Worm (Caenorhabditis elegans) whole organism, L3 larva: ENCODE measurements around the gene nhr-91.

Source experiments
- R02D3.7 ChIP-seq: fragments of 150-350 bp; optimal IDR thresholded peaks from 2 replicates; lab custom pipeline; 2014; ENCODE audit warnings: missing biosample characterization, missing genetic modification characterization
- ZK546.5 ChIP-seq: sonication (generic microtip); optimal IDR thresholded peaks from 2 replicates; lab custom pipeline; 2017; ENCODE audit warnings: missing biosample characterization, missing genetic modification characterization
- eor-1 ChIP-seq, 2 experiments: fragments of 150-350 bp; optimal IDR thresholded peaks; 2 replicates each; lab custom pipeline; 2014 to 2018; ENCODE audit warnings: missing biosample characterization in 2 of 2, missing genetic modification characterization in 2 of 2
- fos-1 ChIP-seq: fragments of 150-350 bp; optimal IDR thresholded peaks from 2 replicates; lab custom pipeline; 2014; ENCODE audit warnings: missing biosample characterization, missing genetic modification characterization
- hmg-11 ChIP-seq: sonication (generic microtip); optimal IDR thresholded peaks from 2 replicates; lab custom pipeline; 2016; ENCODE audit warnings: missing genetic modification characterization, missing compliant biosample characterization
- jun-1 ChIP-seq: fragments of 150-350 bp; optimal IDR thresholded peaks from 2 replicates; lab custom pipeline; 2014; ENCODE audit warnings: missing biosample characterization, missing genetic modification reagents, missing genetic modification characterization
- lin-39 ChIP-seq: fragments of 150-350 bp; optimal IDR thresholded peaks from 2 replicates; lab custom pipeline; 2018; ENCODE audit warnings: missing biosample characterization, missing genetic modification reagents, missing genetic modification characterization
- mdl-1 ChIP-seq: fragments of 150-350 bp; optimal IDR thresholded peaks from 2 replicates; lab custom pipeline; 2014; ENCODE audit warnings: missing biosample characterization, missing genetic modification characterization
- nhr-12 ChIP-seq: fragments of 150-350 bp; optimal IDR thresholded peaks from 2 replicates; lab custom pipeline; 2014; ENCODE audit warnings: missing biosample characterization, missing genetic modification characterization
- zag-1 ChIP-seq: fragments of 150-350 bp; optimal IDR thresholded peaks from 2 replicates; lab custom pipeline; 2014; ENCODE audit warnings: missing biosample characterization, missing genetic modification characterization

DNA sequence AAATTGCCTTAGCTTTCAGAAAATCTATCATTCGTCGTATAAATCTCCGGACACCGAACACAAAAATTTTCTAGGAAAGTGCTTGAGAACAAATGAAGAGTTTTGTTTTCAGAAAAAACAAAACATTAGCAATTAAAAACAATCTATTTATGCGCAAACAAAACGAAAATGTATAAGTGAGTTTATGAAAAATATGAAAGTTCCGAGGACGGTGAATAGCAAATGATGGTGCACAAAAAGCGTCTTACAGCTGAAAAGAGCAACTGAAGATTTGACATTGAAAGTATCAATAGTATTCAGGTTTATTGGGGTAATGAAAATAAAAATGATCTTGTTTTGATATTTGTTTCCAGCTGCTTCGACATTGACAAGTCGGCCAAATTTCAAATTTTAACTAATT lies 9.2 kb upstream of the nhr-91 start:
- no peak for TF ChIP-seq jun-1 (tag; lab: Kevin White, UChicago)
- no peak for TF ChIP-seq fos-1
- no peak for TF ChIP-seq hmg-11
- TF ChIP-seq nhr-12 (tag; lab: Kevin White, UChicago), result no peak
- no peak for TF ChIP-seq mdl-1 (tag; lab: Kevin White, UChicago)
- no peak for TF ChIP-seq ZK546.5 (tag; lab: Kevin White, UChicago)
- TF ChIP-seq R02D3.7, result no peak
- TF ChIP-seq lin-39 (tag; lab: Kevin White, UChicago), result no peak
- no peak for TF ChIP-seq eor-1 (tag; optimal IDR thresholded peaks at IDR 0.05; lab: Kevin White, UChicago)
- TF ChIP-seq zag-1 (tag; lab: Kevin White, UChicago), result no peak
